Fruit fly (Drosophila melanogaster) whole organism: ENCODE measurements around the gene glob3.

Experiments
- EcR ChIP-seq, 2 experiments: fragments of >200 bp; optimal IDR thresholded peaks; 2 replicates each; lab custom pipeline; 2017; ENCODE audit warnings: missing biosample characterization in 2 of 2, missing genetic modification characterization in 2 of 2, missing genetic modification reagents in 2 of 2
- pan ChIP-seq: fragments of >200 bp; optimal IDR thresholded peaks from 2 replicates; lab custom pipeline; 2017
- psq ChIP-seq: fragments of >200 bp; optimal IDR thresholded peaks from 2 replicates; lab custom pipeline; 2017

- TF ChIP-seq EcR (GFP tag; optimal IDR thresholded peaks at IDR 0.05; lab: Kevin White, UChicago) = no peak
- no peak for TF ChIP-seq pan (lab: Kevin White, UChicago)
- TF ChIP-seq psq (lab: Kevin White, UChicago) = no peak
These were observed 26.4 kb downstream of the glob3 start, which contains the start of the genes disp and ECSIT for dm6 chr3R:5856215-5856614.
